Worm (Caenorhabditis elegans): ENCODE data around the gene T14G12.11.

DNA sequence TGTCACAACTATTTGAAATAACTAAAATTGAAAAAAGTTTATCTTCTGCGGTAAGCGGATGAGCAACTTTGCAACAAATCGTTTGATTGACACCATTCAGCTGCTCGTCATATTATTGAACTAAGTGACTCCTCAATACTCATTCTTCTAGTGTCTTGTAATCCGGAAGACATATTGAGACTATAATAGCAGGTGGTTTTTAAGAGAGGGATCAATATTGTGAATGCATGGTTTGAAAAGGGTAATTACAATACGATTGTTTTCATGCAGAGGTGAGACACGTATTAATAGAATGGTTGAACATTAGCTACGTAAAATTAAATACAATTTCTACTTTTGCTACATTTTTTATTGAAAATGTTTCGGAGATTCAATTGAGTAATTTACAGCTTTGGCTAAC, 19.2 kb downstream of the T14G12.11 start:
- TF ChIP-seq lin-13 (GFP tag; optimal IDR thresholded peaks at IDR 0.05) (no peak), lin-35 (GFP tag; optimal IDR thresholded peaks at IDR 0.05) (no peak), mep-1 (tag; optimal IDR thresholded peaks at IDR 0.05) (no peak), nhr-90 (tag; optimal IDR thresholded peaks at IDR 0.05; ENCODE audit: poor library complexity) (no peak), egl-13 (tag; optimal IDR thresholded peaks at IDR 0.05) (no peak), elt-2 (tag; optimal IDR thresholded peaks at IDR 0.05) (no peak), fkh-10 (GFP tag; optimal IDR thresholded peaks at IDR 0.05) (no peak), tbx-2 (tag; optimal IDR thresholded peaks at IDR 0.05) (no peak), skn-1 (tag; optimal IDR thresholded peaks at IDR 0.05) (no peak), zag-1 (tag; optimal IDR thresholded peaks at IDR 0.05) (no peak), nhr-11 (tag; optimal IDR thresholded peaks at IDR 0.05) (no peak)

Measured in whole organism, L1 larva.